Fruit fly (Drosophila melanogaster): Measurements from ENCODE around the gene CG3698.

The CG3698 gene

dm6 chr3L:20798325-20798846, at the start of gene CG3698, which contains the start of gene tzn:
Gene CG3698, minus strand, starts transcription at chr3L:20798375.
Gene tzn, plus strand, starts transcription at chr3L:20798645.
- TF ChIP-seq insv (optimal IDR thresholded peaks at IDR 0.05) (no peak), Myc (optimal IDR thresholded peaks at IDR 0.05) (no peak), psq (optimal IDR thresholded peaks at IDR 0.05) (no peak), Sin3A (optimal IDR thresholded peaks at IDR 0.05) (no peak), h (optimal IDR thresholded peaks at IDR 0.05) (no peak), ttk (optimal IDR thresholded peaks at IDR 0.05) (no peak)

DNA sequence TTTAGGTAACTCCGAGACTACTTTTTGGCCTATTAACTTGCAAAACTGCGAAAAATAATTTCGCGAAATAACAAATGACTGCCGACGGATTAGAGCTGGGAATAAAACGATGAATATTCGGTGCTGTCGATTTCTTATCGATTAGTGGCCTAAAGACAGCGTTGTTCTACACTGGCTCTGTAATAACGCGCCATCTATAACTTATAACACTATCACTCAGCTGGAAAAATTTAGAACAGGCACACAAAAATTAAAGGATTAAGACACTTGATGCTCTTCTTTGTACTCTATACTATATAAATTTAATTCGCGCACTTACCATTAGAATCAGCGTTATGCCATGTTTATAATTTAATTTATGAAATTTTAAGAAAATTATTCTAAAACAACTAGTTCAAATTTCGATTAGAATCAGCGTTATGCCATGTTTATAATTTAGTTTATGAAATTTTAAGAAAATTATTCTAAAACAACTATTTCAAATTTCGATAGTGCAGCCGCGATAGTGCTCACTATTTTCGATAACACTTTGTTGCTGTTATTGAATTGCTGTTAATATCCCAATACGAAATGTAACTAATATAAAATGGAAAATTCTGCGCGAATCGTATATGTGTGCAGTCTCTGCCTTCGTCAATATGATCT, 43.4 kb upstream of the CG3698 start, which contains the start of the genes CSN3 and CG11456:
TSS of gene CSN3 (minus strand) at position 112 of the 645 bp plus-strand sequence.
TSS of gene CG11456 (plus strand) at position 523 of the 645 bp plus-strand sequence.
- TF ChIP-seq psq (optimal IDR thresholded peaks at IDR 0.05) (no peak), ttk (optimal IDR thresholded peaks at IDR 0.05) (no peak), h (optimal IDR thresholded peaks at IDR 0.05) (no peak), insv (optimal IDR thresholded peaks at IDR 0.05) (no peak), Sin3A (optimal IDR thresholded peaks at IDR 0.05) (no peak), Myc (optimal IDR thresholded peaks at IDR 0.05) (no peak)

DNA sequence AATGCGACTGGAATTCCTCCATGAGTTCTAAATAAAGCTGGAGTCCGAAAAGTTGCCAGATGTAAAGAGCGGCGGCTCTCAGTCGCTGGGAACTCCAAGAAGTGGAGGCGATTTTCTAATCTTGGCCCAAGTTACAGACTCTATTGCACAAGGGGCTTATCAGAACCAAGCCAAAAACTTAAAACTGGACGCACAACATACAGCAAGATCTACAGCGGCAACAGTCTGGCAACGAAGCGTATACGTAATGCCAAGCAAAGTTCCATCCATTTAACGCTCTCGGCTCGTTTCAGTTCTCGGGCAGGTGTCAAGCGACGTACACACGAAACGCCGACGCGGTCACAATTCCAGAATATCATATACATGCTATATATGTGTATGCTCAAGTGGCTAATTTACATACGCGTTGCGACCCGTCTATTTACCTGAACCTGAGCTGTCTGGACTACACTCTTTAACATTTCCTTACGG, 39.7 kb upstream of the CG3698 start:
- TF ChIP-seq h (optimal IDR thresholded peaks at IDR 0.05) = no peak
- TF ChIP-seq Myc (optimal IDR thresholded peaks at IDR 0.05) = no peak
- TF ChIP-seq Sin3A (optimal IDR thresholded peaks at IDR 0.05) = no peak
- TF ChIP-seq ttk (optimal IDR thresholded peaks at IDR 0.05) = no peak
- no peak for TF ChIP-seq psq (optimal IDR thresholded peaks at IDR 0.05)
- no peak for TF ChIP-seq insv (optimal IDR thresholded peaks at IDR 0.05)

DNA sequence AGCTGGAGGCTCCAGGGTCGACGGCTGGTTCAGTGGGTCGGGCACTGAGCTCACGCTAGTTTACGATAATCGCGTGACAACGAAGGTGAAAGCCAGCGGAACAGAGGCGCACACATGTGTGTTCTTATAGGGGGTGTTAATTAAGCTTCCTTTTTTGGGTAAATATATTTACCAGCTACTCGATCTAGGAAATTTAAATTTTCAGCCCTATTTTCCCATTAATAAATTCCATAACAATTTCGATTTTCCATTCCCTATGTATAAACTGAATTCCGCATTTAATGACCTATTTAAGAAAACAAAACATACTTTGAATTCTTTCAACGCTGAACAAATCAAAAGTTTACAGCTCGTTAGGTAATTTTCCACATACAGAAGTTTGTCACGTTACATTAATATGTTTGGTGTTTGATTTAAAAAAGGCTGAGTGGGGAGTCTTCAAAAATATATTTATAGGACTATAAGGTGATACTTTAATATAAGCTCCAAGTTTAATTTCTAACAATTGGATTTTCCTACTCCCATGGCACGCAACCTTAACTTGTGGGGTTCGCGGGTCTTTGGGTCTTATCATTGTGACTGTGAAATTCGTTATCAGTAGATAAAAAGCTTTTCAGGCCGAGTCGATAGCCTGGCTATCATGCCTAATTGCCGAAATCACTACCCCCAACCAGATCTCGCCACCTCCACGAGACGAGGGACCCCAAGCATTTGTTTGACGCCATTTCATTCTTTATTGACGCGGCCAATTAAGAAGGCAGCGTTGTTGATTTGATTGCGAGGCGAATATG, 39.1 kb upstream of the CG3698 start, which contains the start of gene CG13255:
TSS of gene CG13255 (plus strand) at position 449 of the 791 bp plus-strand sequence.
- no peak for TF ChIP-seq ttk (optimal IDR thresholded peaks at IDR 0.05)
- no peak for TF ChIP-seq h (optimal IDR thresholded peaks at IDR 0.05)
- no peak for TF ChIP-seq Sin3A (optimal IDR thresholded peaks at IDR 0.05)
- TF ChIP-seq Myc (optimal IDR thresholded peaks at IDR 0.05) = no peak
- no peak for TF ChIP-seq psq (optimal IDR thresholded peaks at IDR 0.05)

- no peak for TF ChIP-seq Sin3A (optimal IDR thresholded peaks at IDR 0.05)
- TF ChIP-seq psq (optimal IDR thresholded peaks at IDR 0.05) = no peak
- no peak for TF ChIP-seq Myc (optimal IDR thresholded peaks at IDR 0.05)
- TF ChIP-seq h (optimal IDR thresholded peaks at IDR 0.05) = no peak
- no peak for TF ChIP-seq ttk (optimal IDR thresholded peaks at IDR 0.05)
- no peak for TF ChIP-seq insv (optimal IDR thresholded peaks at IDR 0.05)
Measured at dm6 chr3L:20835882-20836281, 37.7 kb upstream of the CG3698 start, which contains the start of gene CG3288. Gene CG3288, plus strand, starts transcription at chr3L:20836182.

DNA sequence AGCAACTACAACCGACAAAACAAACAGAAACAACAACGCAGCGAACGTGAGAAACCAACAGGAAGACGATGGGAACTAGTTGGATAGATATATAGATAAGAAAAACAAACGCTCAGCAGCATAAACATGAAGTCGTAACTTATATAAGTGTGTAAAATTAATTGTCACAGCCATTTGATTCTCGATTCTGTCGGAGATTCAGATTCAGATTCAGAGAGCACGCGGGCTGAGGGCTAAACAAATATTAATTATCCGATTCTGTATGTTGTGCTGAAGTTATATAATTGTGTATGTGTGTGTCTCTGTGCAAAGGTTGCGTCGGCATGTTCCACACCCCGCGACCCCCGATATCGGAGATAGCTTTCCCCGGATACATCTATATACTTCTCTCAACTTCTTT, 36.0 kb upstream of the CG3698 start:
- TF ChIP-seq h (optimal IDR thresholded peaks at IDR 0.05) = no peak
- TF ChIP-seq ttk (optimal IDR thresholded peaks at IDR 0.05) = no peak
- no peak for TF ChIP-seq Myc (optimal IDR thresholded peaks at IDR 0.05)
- TF ChIP-seq psq (optimal IDR thresholded peaks at IDR 0.05) = no peak
- TF ChIP-seq Sin3A (optimal IDR thresholded peaks at IDR 0.05) = no peak
- TF ChIP-seq insv (optimal IDR thresholded peaks at IDR 0.05) = no peak

DNA sequence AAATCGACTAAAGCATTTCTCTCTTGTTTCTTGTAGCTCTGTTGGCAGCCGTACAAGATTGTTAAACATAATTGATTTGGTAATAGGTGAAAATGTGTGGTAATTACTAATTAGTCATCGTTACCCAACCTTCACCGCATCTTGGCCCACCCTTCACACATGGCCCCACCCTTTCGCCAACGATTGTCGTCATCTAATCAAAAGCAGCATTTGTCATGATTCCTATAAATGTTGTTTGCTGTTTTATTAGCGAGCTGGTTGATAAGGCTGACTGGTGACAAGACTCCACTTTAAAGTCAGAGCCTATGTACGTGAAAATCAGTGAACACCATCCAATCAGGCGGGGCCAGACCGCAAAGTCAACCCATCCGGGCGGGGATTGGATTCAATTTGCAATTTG, 32.2 kb upstream of the CG3698 start:
- TF ChIP-seq insv (optimal IDR thresholded peaks at IDR 0.05) (no peak), Myc (optimal IDR thresholded peaks at IDR 0.05) (no peak), psq (optimal IDR thresholded peaks at IDR 0.05) (no peak), h (optimal IDR thresholded peaks at IDR 0.05) (no peak), ttk (optimal IDR thresholded peaks at IDR 0.05) (no peak), Sin3A (optimal IDR thresholded peaks at IDR 0.05) (no peak)

dm6 chr3L:20827962-20828361, 29.8 kb upstream of the CG3698 start:
- no peak for TF ChIP-seq Sin3A (optimal IDR thresholded peaks at IDR 0.05)
- no peak for TF ChIP-seq ttk (optimal IDR thresholded peaks at IDR 0.05)
- TF ChIP-seq psq (optimal IDR thresholded peaks at IDR 0.05) = no peak
- TF ChIP-seq Myc (optimal IDR thresholded peaks at IDR 0.05) = no peak
- no peak for TF ChIP-seq insv (optimal IDR thresholded peaks at IDR 0.05)
- no peak for TF ChIP-seq h (optimal IDR thresholded peaks at IDR 0.05)

dm6 chr3L:20826950-20827910, 29.1 kb upstream of the CG3698 start:
- no peak for TF ChIP-seq ttk (optimal IDR thresholded peaks at IDR 0.05)
- TF ChIP-seq Sin3A (optimal IDR thresholded peaks at IDR 0.05) = no peak
- TF ChIP-seq Myc (optimal IDR thresholded peaks at IDR 0.05) = no peak
- no peak for TF ChIP-seq h (optimal IDR thresholded peaks at IDR 0.05)
- TF ChIP-seq insv (optimal IDR thresholded peaks at IDR 0.05) = no peak
- TF ChIP-seq psq (optimal IDR thresholded peaks at IDR 0.05) = no peak

DNA sequence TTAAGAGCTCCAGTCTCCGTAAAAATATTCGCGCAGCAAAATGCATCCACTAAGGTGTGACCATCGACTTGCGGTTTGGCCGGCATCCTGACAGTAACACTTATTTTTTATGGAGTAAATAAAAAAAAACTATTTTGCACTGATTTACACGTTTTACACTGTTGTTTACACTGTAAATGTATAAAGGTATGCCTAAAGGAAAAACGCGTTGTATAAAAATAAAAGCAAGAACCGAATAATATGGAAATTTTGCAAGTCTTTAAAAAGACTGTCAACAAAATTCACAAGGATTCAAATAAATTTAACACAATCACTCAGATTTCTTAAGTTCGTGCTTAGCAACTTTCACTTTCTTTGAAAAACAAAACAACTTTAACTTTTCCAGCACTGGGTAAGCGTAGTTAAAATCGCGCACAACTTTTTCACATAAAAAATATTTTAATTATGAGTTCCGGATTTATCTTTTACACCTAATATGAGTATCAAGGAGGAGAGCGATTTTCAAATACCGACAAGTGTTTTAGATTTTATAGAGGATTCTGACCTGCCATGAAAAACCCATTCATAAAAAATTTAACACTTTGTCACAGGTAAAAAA, 25.1 kb upstream of the CG3698 start:
- TF ChIP-seq ttk (optimal IDR thresholded peaks at IDR 0.05) = no peak

DNA sequence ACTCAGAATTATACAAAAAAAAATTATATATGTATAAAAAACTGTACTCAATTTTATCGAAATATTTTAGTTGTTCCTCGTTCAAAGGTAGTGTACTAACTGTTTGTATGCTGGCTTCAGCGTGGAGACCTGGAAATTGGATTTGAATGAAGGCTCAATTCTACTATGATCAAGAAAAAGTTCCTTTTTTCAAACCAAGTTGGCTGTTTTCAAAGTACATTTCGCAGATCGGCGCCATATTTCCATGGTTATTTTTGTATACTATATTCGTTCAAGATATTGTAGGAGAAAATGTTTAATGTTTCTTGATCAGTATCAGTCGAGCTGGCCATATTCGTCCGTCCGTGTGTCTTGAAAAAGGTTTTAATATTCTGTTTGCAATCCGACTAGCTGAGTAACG, 19.8 kb upstream of the CG3698 start, which contains the start of gene Mst77F:
TSS of gene Mst77F (minus strand) at position 101 of the 400 bp plus-strand sequence.
- TF ChIP-seq Sin3A (optimal IDR thresholded peaks at IDR 0.05) (no peak), Myc (optimal IDR thresholded peaks at IDR 0.05) (no peak), h (optimal IDR thresholded peaks at IDR 0.05) (no peak), insv (optimal IDR thresholded peaks at IDR 0.05) (no peak), ttk (optimal IDR thresholded peaks at IDR 0.05) (no peak), psq (optimal IDR thresholded peaks at IDR 0.05) (no peak)
